Worm (Caenorhabditis elegans): Measurements from ENCODE around the gene H03G16.7.

DNA sequence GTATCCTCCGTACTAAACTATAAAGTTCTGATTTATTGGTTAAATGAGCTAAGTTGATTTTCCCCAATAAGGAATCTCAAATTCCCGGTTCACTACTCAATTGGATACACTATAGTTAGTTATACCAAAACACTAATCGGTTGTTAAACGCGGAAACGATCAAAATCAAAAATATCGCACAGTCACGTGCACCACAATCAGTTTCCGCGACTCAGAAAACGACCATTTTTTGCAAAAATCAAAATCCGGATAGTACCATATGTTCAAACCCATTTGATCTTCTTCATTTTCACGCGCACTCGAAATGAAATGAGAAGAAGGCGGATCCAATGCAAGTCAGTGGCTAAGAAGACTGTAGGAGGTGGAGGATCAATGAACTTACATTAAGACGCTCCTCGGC is 25.7 kb upstream of the H03G16.7 start:
- TF ChIP-seq W03F9.2 (tag; optimal IDR thresholded peaks at IDR 0.05) (no peak), him-1 (tag; optimal IDR thresholded peaks at IDR 0.05) (no peak), dao-5 (tag; optimal IDR thresholded peaks at IDR 0.05) (no peak)

All from whole organism, L4/young adult.